Worm (Caenorhabditis elegans) whole organism, late embryonic: Measurements from ENCODE around the gene cyp-33C11.

Experiments used
- ama-1 ChIP-seq: fragments of 150-350 bp; optimal IDR thresholded peaks from 2 replicates; lab custom pipeline; 2014
- dve-1 ChIP-seq: sonication (generic microtip); optimal IDR thresholded peaks from 2 replicates; lab custom pipeline; 2017; ENCODE audit warnings: antibody characterized with exemption, mild to moderate bottlenecking, missing genetic modification characterization, missing compliant biosample characterization
- ets-4 ChIP-seq: sonication (generic microtip); optimal IDR thresholded peaks from 2 replicates; lab custom pipeline; 2016; ENCODE audit warnings: missing genetic modification characterization, missing compliant biosample characterization
- fax-1 ChIP-seq: sonication (generic microtip); optimal IDR thresholded peaks from 2 replicates; lab custom pipeline; 2016; ENCODE audit warnings: missing genotype, missing genetic modification characterization, missing compliant biosample characterization
- lin-11 ChIP-seq: fragments of 200-800 bp; sonication (Bioruptor generic); optimal IDR thresholded peaks from 2 replicates; lab custom pipeline; 2018; ENCODE audit warnings: mild to moderate bottlenecking, missing genetic modification characterization, missing compliant biosample characterization
- mec-3 ChIP-seq: sonication (generic microtip); optimal IDR thresholded peaks from 2 replicates; lab custom pipeline; 2016; ENCODE audit warnings: borderline replicate concordance, missing genetic modification characterization, missing compliant biosample characterization
- pha-4 ChIP-seq: fragments of 150-350 bp; optimal IDR thresholded peaks from 2 replicates; lab custom pipeline; 2018; ENCODE audit warnings: missing biosample characterization, missing genetic modification reagents, missing genetic modification characterization

ce11 chrV:724946-725806, 12.4 kb upstream of the cyp-33C11 start:
- TF ChIP-seq ets-4 (tag; lab: Kevin White, UChicago) (no peak), dve-1 (tag; lab: Kevin White, UChicago) (no peak), pha-4 (no peak), lin-11 (tag; lab: Kevin White, UChicago) (no peak), ama-1 (lab: Kevin White, UChicago) (no peak), mec-3 (tag; lab: Kevin White, UChicago) (no peak), fax-1 (no peak)
